Worm (Caenorhabditis elegans) whole organism, L1 larva: ENCODE results near the gene tag-151.
A peak's percentile ranks its signal among the peaks of the same experiment; 100 is the strongest.

Experiments used
- C34B4.2 ChIP-seq: sonication (generic microtip); optimal IDR thresholded peaks from 2 replicates; lab custom pipeline; 2017; ENCODE audit warnings: mild to moderate bottlenecking, missing genetic modification characterization, missing compliant biosample characterization
- Y116A8C.19 ChIP-seq: sonication (generic microtip); optimal IDR thresholded peaks from 2 replicates; lab custom pipeline; 2016; ENCODE audit warnings: missing compliant biosample characterization, missing genetic modification characterization, borderline replicate concordance
- aha-1 ChIP-seq: fragments of 150-350 bp; optimal IDR thresholded peaks from 2 replicates; lab custom pipeline; 2014; ENCODE audit warnings: missing biosample characterization, missing genetic modification characterization
- aly-2 ChIP-seq: fragments of 150-350 bp; optimal IDR thresholded peaks from 2 replicates; lab custom pipeline; 2014; ENCODE audit warnings: missing biosample characterization, missing genetic modification characterization
- ama-1 ChIP-seq: fragments of 150-350 bp; optimal IDR thresholded peaks from 2 replicates; lab custom pipeline; 2014
- ceh-63 ChIP-seq: fragments of 200-800 bp; sonication (Bioruptor generic); optimal IDR thresholded peaks from 2 replicates; lab custom pipeline; 2018; ENCODE audit warnings: mild to moderate bottlenecking, missing genetic modification characterization, missing compliant biosample characterization
- dpl-1 ChIP-seq, 3 experiments: fragments of 150-350 bp in 2 of 3; sonication (generic microtip) in 1 of 3; optimal IDR thresholded peaks; 2 replicates each; lab custom pipeline; 2014 to 2017; ENCODE audit warnings: missing biosample characterization in 3 of 3, missing genetic modification characterization in 3 of 3, missing genetic modification reagents in 3 of 3
- efl-1 ChIP-seq, 4 experiments: fragments of 150-350 bp; optimal IDR thresholded peaks in 3 of 4; peaks in 1 of 4; 1 replicate in 1 of 4; 2 replicates in 3 of 4; lab custom pipeline; 2014; ENCODE audit warnings: missing biosample characterization in 2 of 4, missing genetic modification characterization in 2 of 4, missing genetic modification reagents in 2 of 4
- egl-13 ChIP-seq: sonication (generic microtip); optimal IDR thresholded peaks from 2 replicates; lab custom pipeline; 2016; ENCODE audit warnings: missing genotype, missing genetic modification reagents, missing genetic modification characterization, missing compliant biosample characterization
- egl-27 ChIP-seq, 2 experiments: fragments of 150-350 bp in 1 of 2; sonication (generic microtip); optimal IDR thresholded peaks; 3 replicates each; lab custom pipeline; 2017 to 2018; ENCODE audit warnings: missing biosample characterization in 2 of 2, missing genetic modification characterization in 2 of 2, missing genetic modification reagents in 2 of 2
- elt-2 ChIP-seq: sonication (generic microtip); optimal IDR thresholded peaks from 2 replicates; lab custom pipeline; 2016; ENCODE audit warnings: missing genetic modification characterization, mild to moderate bottlenecking, inconsistent platforms, missing compliant biosample characterization, missing genetic modification reagents
- elt-3 ChIP-seq, 6 experiments: fragments of 150-350 bp in 1 of 6; sonication (generic microtip); optimal IDR thresholded peaks; 2 replicates each; lab custom pipeline; 2017 to 2018; ENCODE audit warnings: missing biosample characterization in 6 of 6, missing genetic modification characterization in 6 of 6, inconsistent platforms in 1 of 6
- ets-5 ChIP-seq: fragments of 200-800 bp; sonication (Bioruptor generic); IDR thresholded peaks from 2 replicates; pipeline ENCODE4 v1.3.6; 2022; ENCODE audit warnings: missing genetic modification characterization, missing compliant biosample characterization
- fkh-4 ChIP-seq: sonication (generic microtip); optimal IDR thresholded peaks from 2 replicates; lab custom pipeline; 2016; ENCODE audit warnings: missing compliant biosample characterization, missing genetic modification characterization, borderline replicate concordance
- grh-1 ChIP-seq: fragments of 200-800 bp; sonication (Bioruptor generic); IDR thresholded peaks from 2 replicates; pipeline ENCODE4 v1.3.6; 2022; ENCODE audit warnings: missing genetic modification reagents, missing genetic modification characterization, missing compliant biosample characterization
- hlh-17 ChIP-seq: fragments of 200-800 bp; sonication (Bioruptor generic); optimal IDR thresholded peaks from 2 replicates; lab custom pipeline; 2018; ENCODE audit warnings: missing genetic modification characterization, mild to moderate bottlenecking, missing compliant biosample characterization, moderate library complexity, borderline replicate concordance
- hpl-2 ChIP-seq: fragments of 150-350 bp; optimal IDR thresholded peaks from 2 replicates; lab custom pipeline; 2014; ENCODE audit warnings: missing biosample characterization, missing genetic modification reagents, missing genetic modification characterization
- jun-1 ChIP-seq: fragments of 150-350 bp; optimal IDR thresholded peaks from 2 replicates; lab custom pipeline; 2014; ENCODE audit warnings: missing biosample characterization, missing genetic modification reagents, missing genetic modification characterization
- lin-13 ChIP-seq: fragments of 150-350 bp; optimal IDR thresholded peaks from 2 replicates; lab custom pipeline; 2014; ENCODE audit warnings: missing biosample characterization, missing genetic modification reagents, missing genetic modification characterization
- lin-39 ChIP-seq: fragments of 150-350 bp; optimal IDR thresholded peaks from 2 replicates; lab custom pipeline; 2014; ENCODE audit warnings: missing biosample characterization, missing genetic modification reagents, missing genetic modification characterization
- lsy-2 ChIP-seq, 2 experiments: fragments of 150-350 bp; optimal IDR thresholded peaks; 2 replicates each; lab custom pipeline; 2014; ENCODE audit warnings: missing biosample characterization in 2 of 2, missing genetic modification characterization in 2 of 2
- mdl-1 ChIP-seq, 2 experiments: fragments of 150-350 bp; optimal IDR thresholded peaks; 2 replicates each; lab custom pipeline; 2014 to 2017; ENCODE audit warnings: missing biosample characterization in 2 of 2, missing genetic modification characterization in 2 of 2, inconsistent platforms in 1 of 2
- mef-2 ChIP-seq: fragments of 150-350 bp; optimal IDR thresholded peaks from 2 replicates; lab custom pipeline; 2014; ENCODE audit warnings: missing biosample characterization, missing genetic modification characterization
- mep-1 ChIP-seq: fragments of 150-350 bp; optimal IDR thresholded peaks from 2 replicates; lab custom pipeline; 2014; ENCODE audit warnings: missing biosample characterization, missing genetic modification characterization
- nhr-11 ChIP-seq: fragments of 150-350 bp; optimal IDR thresholded peaks from 2 replicates; lab custom pipeline; 2014; ENCODE audit warnings: missing biosample characterization, missing genetic modification characterization
- nhr-47 ChIP-seq: sonication (generic microtip); optimal IDR thresholded peaks from 2 replicates; lab custom pipeline; 2016; ENCODE audit warnings: mild to moderate bottlenecking, missing genetic modification characterization, moderate library complexity, missing compliant biosample characterization
- nhr-84 ChIP-seq: sonication (generic microtip); optimal IDR thresholded peaks from 2 replicates; lab custom pipeline; 2017; ENCODE audit warnings: missing biosample characterization, missing genetic modification characterization
- nhr-85 ChIP-seq: sonication (generic microtip); peaks from one replicate; lab custom pipeline; 2016; ENCODE audit warnings: missing genetic modification characterization, inconsistent platforms, missing compliant biosample characterization
- nhr-90 ChIP-seq: sonication (generic microtip); optimal IDR thresholded peaks from 2 replicates; lab custom pipeline; 2016; ENCODE audit warnings: mild to moderate bottlenecking, missing genetic modification characterization, missing compliant biosample characterization; ENCODE audit not compliant: poor library complexity
- pag-3 ChIP-seq: sonication (generic microtip); optimal IDR thresholded peaks from 2 replicates; lab custom pipeline; 2017; ENCODE audit warnings: missing genetic modification characterization, mild to moderate bottlenecking, missing compliant biosample characterization, antibody characterized with exemption, borderline replicate concordance; ENCODE audit not compliant: insufficient read depth
- pqm-1 ChIP-seq: sonication (generic microtip); optimal IDR thresholded peaks from 3 replicates; lab custom pipeline; 2017; ENCODE audit warnings: missing biosample characterization, missing genetic modification characterization
- snpc-4 ChIP-seq: fragments of 150-350 bp; optimal IDR thresholded peaks from 2 replicates; lab custom pipeline; 2014; ENCODE audit warnings: missing biosample characterization, missing genetic modification characterization
- swsn-7 ChIP-seq: sonication (generic microtip); optimal IDR thresholded peaks from 2 replicates; lab custom pipeline; 2016; ENCODE audit warnings: missing genetic modification characterization, missing compliant biosample characterization
- tbx-2 ChIP-seq: sonication (generic microtip); optimal IDR thresholded peaks from 2 replicates; lab custom pipeline; 2016; ENCODE audit warnings: missing genetic modification characterization, missing compliant biosample characterization
- tlp-1 ChIP-seq: fragments of 150-350 bp; optimal IDR thresholded peaks from 2 replicates; lab custom pipeline; 2014; ENCODE audit warnings: missing biosample characterization, missing genetic modification characterization
- unc-62 ChIP-seq: fragments of 150-350 bp; optimal IDR thresholded peaks from 2 replicates; lab custom pipeline; 2014; ENCODE audit warnings: missing biosample characterization, missing genetic modification reagents, missing genetic modification characterization
- vab-15 ChIP-seq: sonication (generic microtip); optimal IDR thresholded peaks from 2 replicates; lab custom pipeline; 2017; ENCODE audit warnings: missing genotype, mild to moderate bottlenecking, missing genetic modification characterization, missing compliant biosample characterization
- zip-4 ChIP-seq: fragments of 200-800 bp; sonication (Bioruptor generic); optimal IDR thresholded peaks from 2 replicates; lab custom pipeline; 2018; ENCODE audit warnings: mild to moderate bottlenecking, missing genetic modification characterization, moderate library complexity, missing compliant biosample characterization
- ztf-11 ChIP-seq, 2 experiments: sonication (generic microtip); optimal IDR thresholded peaks; 2 replicates each; lab custom pipeline; 2016 to 2017; ENCODE audit warnings: missing genetic modification characterization in 2 of 2, missing biosample characterization in 1 of 2, missing compliant biosample characterization in 1 of 2

Gene tag-151

DNA sequence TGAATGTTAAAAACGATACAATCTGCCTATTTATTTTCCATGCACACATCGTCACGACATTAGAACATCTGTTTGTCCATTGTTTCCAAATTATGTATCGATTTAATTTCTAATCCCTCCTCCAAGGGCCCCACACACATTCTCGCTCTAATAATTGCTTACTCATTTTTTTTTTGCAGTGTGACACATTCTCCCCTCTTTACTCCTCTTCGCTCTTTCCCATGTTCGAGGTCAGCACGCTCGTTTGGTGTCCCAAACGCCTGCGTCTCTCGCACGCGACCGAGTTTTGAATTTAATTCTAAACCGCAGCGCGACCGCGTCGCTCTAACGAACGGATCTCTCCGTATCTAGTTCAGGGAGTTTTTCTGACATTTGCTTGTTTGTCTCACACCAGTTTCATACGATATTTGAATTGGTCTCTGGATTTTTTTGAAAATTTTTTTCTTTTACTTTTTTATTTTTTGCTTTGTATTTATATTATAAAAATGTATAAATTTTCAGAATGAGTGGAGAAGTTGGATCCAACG lies 37.4 kb upstream of the tag-151 start, which contains the start of the genes clec-140 and hmg-11 (continued):
- TF ChIP-seq tbx-2 (tag; lab: Kevin White, UChicago) (no peak), grh-1 (no peak), C34B4.2 (tag; lab: Kevin White, UChicago) (no peak), lin-39 (tag; lab: Kevin White, UChicago) (no peak), dpl-1 (GFP tag; optimal IDR thresholded peaks at IDR 0.05; lab: Kevin White, UChicago) (peak; percentile 17 to 60 (median 17)), nhr-85 (peak; percentile 66), aha-1 (tag; lab: Kevin White, UChicago) (no peak), snpc-4 (peak; percentile 12), fkh-4 (tag; lab: Kevin White, UChicago) (no peak), ztf-11 (tag; optimal IDR thresholded peaks at IDR 0.05; lab: Kevin White, UChicago) (peak in 1 of 2 experiments; percentile 55), jun-1 (peak; percentile 13), hpl-2 (GFP tag; lab: Kevin White, UChicago) (no peak), mep-1 (tag; lab: Kevin White, UChicago) (peak; percentile 61), ceh-63 (GFP tag; lab: Kevin White, UChicago) (no peak), hlh-17 (GFP tag; lab: Kevin White, UChicago) (no peak), swsn-7 (tag; lab: Kevin White, UChicago) (no peak), ets-5 (GFP tag; lab: Robert Waterston, UW) (no peak), egl-27 (tag; optimal IDR thresholded peaks at IDR 0.05; lab: Kevin White, UChicago) (no peak), nhr-11 (no peak), aly-2 (tag; lab: Kevin White, UChicago) (no peak), nhr-47 (tag; lab: Kevin White, UChicago) (no peak), zip-4 (GFP tag; lab: Kevin White, UChicago) (no peak), lsy-2 (tag; optimal IDR thresholded peaks at IDR 0.05; lab: Kevin White, UChicago) (peak; percentile 48 to 76), elt-3 (tag; optimal IDR thresholded peaks at IDR 0.05; lab: Kevin White, UChicago) (peak in 1 of 6 experiments; percentile 21), nhr-84 (no peak), mdl-1 (tag; optimal IDR thresholded peaks at IDR 0.05; lab: Kevin White, UChicago) (peak in 1 of 2 experiments; percentile 79)
- TF ChIP-seq, all 84 proteins: peak for 23

DNA sequence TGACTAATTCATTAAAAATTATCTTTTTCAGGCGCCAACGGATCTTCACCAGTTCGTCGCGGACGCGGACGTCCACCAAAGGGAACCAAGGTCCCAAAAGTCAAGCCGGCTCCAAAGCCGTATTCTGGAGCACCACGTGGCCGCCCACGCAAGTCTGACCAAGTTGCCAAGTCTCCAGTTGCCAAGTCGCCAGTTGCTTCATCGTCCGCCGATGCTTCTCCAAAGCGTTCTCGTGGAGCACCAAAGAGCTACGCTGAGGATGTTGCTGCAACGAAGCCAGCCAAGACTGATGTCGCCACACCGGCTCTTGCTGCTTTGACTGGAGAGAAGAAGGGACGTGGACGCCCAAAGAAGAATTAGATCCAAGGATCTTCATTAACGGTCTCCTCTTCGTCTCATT lies 36.8 kb upstream of the tag-151 start:
- no peak for TF ChIP-seq jun-1
- TF ChIP-seq mef-2 (tag; lab: Kevin White, UChicago): no peak
- no peak for TF ChIP-seq nhr-11
- no peak for TF ChIP-seq vab-15 (tag; lab: Kevin White, UChicago)
- TF ChIP-seq lin-39 (tag; lab: Kevin White, UChicago): no peak
- no peak for TF ChIP-seq nhr-90
- TF ChIP-seq egl-13 (tag; lab: Kevin White, UChicago): no peak
- no peak for TF ChIP-seq pag-3 (tag; lab: Kevin White, UChicago)
- no peak for TF ChIP-seq grh-1

ce11 chrII:4673670-4674069 lies 36.4 kb upstream of the tag-151 start:
- TF ChIP-seq ama-1 (lab: Kevin White, UChicago) (peak; percentile 55), Y116A8C.19 (tag; lab: Kevin White, UChicago) (no peak), efl-1 (optimal IDR thresholded peaks at IDR 0.05; lab: Kevin White, UChicago) (no peak), efl-1 (GFP tag; optimal IDR thresholded peaks at IDR 0.05 in 1 of 2; lab: Kevin White, UChicago) (peak in 1 of 2 experiments; percentile 63)

DNA sequence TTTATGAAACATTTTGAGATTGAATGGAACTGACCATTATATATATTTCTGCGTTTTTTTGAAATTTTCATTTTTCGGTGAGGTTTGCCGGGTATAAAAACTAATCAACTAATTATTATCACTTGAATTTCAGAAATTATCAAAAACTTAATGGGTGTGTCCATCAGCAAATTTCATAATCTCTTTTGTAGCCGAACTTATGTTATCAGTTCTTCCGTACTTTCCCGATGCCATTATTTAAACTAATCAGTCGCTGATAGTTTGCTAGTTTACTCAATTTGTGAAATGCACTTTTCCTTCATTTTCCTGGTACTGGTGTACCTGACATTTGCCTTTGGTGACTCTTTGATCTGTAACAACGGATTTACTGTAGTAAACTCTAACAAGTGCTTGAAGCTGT lies 35.9 kb upstream of the tag-151 start:
- TF ChIP-seq tlp-1 (tag; lab: Kevin White, UChicago) (peak; percentile 46), pqm-1 (tag; lab: Kevin White, UChicago) (peak; percentile 32), elt-2 (tag; lab: Kevin White, UChicago) (peak; percentile 99), lin-13 (no peak), Y116A8C.19 (tag; lab: Kevin White, UChicago) (no peak), unc-62 (no peak)
